Worm (Caenorhabditis elegans): ENCODE measurements around the gene F14F3.5.

F14F3.5 gene

DNA sequence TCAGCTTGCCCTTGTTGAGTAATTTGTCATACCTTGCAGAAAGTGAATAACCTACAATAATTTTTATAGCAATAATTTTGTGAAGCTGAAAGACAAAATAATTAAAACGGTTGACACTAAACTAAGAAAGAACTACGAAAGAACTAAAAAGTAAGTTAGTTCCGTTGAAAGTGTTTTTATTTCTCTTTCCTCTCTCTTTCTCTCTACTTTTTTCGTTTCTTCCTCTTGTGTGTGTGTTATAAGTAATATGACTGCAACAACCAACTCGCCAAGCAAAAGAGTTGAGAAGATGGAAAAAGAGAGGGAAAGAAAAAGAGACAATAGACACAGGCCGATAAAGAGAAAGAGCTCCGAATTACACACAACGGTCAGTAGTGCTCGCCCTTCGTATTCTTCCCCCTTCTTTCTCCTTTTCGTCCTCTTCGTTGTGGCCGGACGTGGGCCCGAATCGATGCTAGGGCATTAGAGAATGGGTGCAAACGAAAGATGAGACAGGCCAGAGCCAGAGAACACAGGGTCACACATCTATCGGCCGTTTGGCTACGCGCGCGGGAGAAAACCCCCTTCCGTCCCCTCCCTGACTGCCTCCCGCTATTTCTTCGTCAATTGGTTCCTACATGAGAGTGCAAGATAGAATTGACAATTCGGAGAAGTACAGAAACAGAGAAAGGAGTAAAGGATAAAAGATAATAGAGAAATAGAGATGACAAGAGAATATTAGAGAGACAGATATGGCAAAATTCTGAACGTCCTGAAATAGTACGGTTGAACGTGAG, 26.4 kb upstream of the F14F3.5 start, which contains the start of gene syd-2:
syd-2 (minus strand) TSS at position 51 of the 776 bp plus-strand sequence.
- peak; percentile 82 for TF ChIP-seq ceh-14 (tag; optimal IDR thresholded peaks at IDR 0.05)
- TF ChIP-seq elt-2 (tag; optimal IDR thresholded peaks at IDR 0.05): peak; percentile 57
- TF ChIP-seq ets-4 (tag; optimal IDR thresholded peaks at IDR 0.05): peak; percentile 31
- peak; percentile 30 for TF ChIP-seq K02D7.2 (tag; optimal IDR thresholded peaks at IDR 0.05)
- peak; percentile 3 for TF ChIP-seq ceh-24 (tag; optimal IDR thresholded peaks at IDR 0.05)
- TF ChIP-seq hlh-30 (tag; optimal IDR thresholded peaks at IDR 0.05; ENCODE audit: insufficient read depth): peak; percentile 65
- peak; percentile 90 for TF ChIP-seq rnt-1 (tag; optimal IDR thresholded peaks at IDR 0.05)
- TF ChIP-seq ceh-48 (tag; optimal IDR thresholded peaks at IDR 0.05): peak; percentile 73
- peak; percentile 61 for TF ChIP-seq gmeb-2 (tag; optimal IDR thresholded peaks at IDR 0.05)
- TF ChIP-seq zip-5 (tag; optimal IDR thresholded peaks at IDR 0.05): no peak
- TF ChIP-seq elt-4 (tag; optimal IDR thresholded peaks at IDR 0.05): no peak
- no peak for TF ChIP-seq ceh-30 (tag; optimal IDR thresholded peaks at IDR 0.05)
- TF ChIP-seq ceh-18 (tag; optimal IDR thresholded peaks at IDR 0.05): peak; percentile 92
- TF ChIP-seq ztf-16 (tag; optimal IDR thresholded peaks at IDR 0.05): no peak
- TF ChIP-seq odd-2 (tag; optimal IDR thresholded peaks at IDR 0.05): no peak
- TF ChIP-seq ceh-31 (tag; optimal IDR thresholded peaks at IDR 0.05): peak; percentile 90
- peak; percentile 61 for TF ChIP-seq unc-55 (GFP tag; optimal IDR thresholded peaks at IDR 0.05)
- peak; percentile 58 for TF ChIP-seq hlh-6 (tag; optimal IDR thresholded peaks at IDR 0.05)
- peak; percentile 83 for TF ChIP-seq unc-42 (tag; optimal IDR thresholded peaks at IDR 0.05)
- TF ChIP-seq lin-11 (tag; optimal IDR thresholded peaks at IDR 0.05): no peak
- no peak for TF ChIP-seq nhr-11 (tag; optimal IDR thresholded peaks at IDR 0.05)
- TF ChIP-seq C08G9.2 (tag; optimal IDR thresholded peaks at IDR 0.05): peak; percentile 50
- no peak for TF ChIP-seq npax-4 (tag; optimal IDR thresholded peaks at IDR 0.05)
- TF ChIP-seq pha-4 (tag; optimal IDR thresholded peaks at IDR 0.05): no peak
- no peak for TF ChIP-seq ceh-22 (tag; optimal IDR thresholded peaks at IDR 0.05)
- peak; percentile 89 for TF ChIP-seq nfya-1 (tag; optimal IDR thresholded peaks at IDR 0.05)
- TF ChIP-seq sdc-2 (tag; optimal IDR thresholded peaks at IDR 0.05): peak; percentile 80
- TF ChIP-seq ceh-6 (GFP tag; optimal IDR thresholded peaks at IDR 0.05): no peak
- peak; percentile 68 for TF ChIP-seq ceh-2 (tag; optimal IDR thresholded peaks at IDR 0.05)
- TF ChIP-seq pax-1 (tag; optimal IDR thresholded peaks at IDR 0.05): no peak
- TF ChIP-seq fax-1 (tag; optimal IDR thresholded peaks at IDR 0.05): peak; percentile 46
- TF ChIP-seq tbx-7 (tag; optimal IDR thresholded peaks at IDR 0.05): no peak
- peak; percentile 93 for TF ChIP-seq ceh-34 (tag; optimal IDR thresholded peaks at IDR 0.05)
- peak; percentile 64 for TF ChIP-seq T23F11.4 (GFP tag; optimal IDR thresholded peaks at IDR 0.05)
- TF ChIP-seq Y22D7AL.16 (tag; optimal IDR thresholded peaks at IDR 0.05): no peak
- no peak for TF ChIP-seq ceh-9 (tag; optimal IDR thresholded peaks at IDR 0.05)
- peak; percentile 44 for TF ChIP-seq K09A11.1 (tag; optimal IDR thresholded peaks at IDR 0.05; ENCODE audit: insufficient read depth)
- no peak for TF ChIP-seq fkh-10 (GFP tag; optimal IDR thresholded peaks at IDR 0.05)
- no peak for TF ChIP-seq che-1 (tag; optimal IDR thresholded peaks at IDR 0.05)
- peak; percentile 60 for TF ChIP-seq pros-1 (tag; optimal IDR thresholded peaks at IDR 0.05)
- TF ChIP-seq dmd-4 (tag; optimal IDR thresholded peaks at IDR 0.05; ENCODE audit: borderline replicate concordance): peak; percentile 52
- TF ChIP-seq sox-4 (tag; optimal IDR thresholded peaks at IDR 0.05): peak; percentile 46
- TF ChIP-seq madf-2 (tag; optimal IDR thresholded peaks at IDR 0.05): peak; percentile 45
- TF ChIP-seq pqm-1 (tag; optimal IDR thresholded peaks at IDR 0.05): no peak
- peak; percentile 64 for TF ChIP-seq F13H6.1 (tag; optimal IDR thresholded peaks at IDR 0.05)
- TF ChIP-seq ttx-3 (tag; optimal IDR thresholded peaks at IDR 0.05): peak; percentile 4
- no peak for TF ChIP-seq lim-6 (tag; optimal IDR thresholded peaks at IDR 0.05)
- TF ChIP-seq nhr-232 (tag; optimal IDR thresholded peaks at IDR 0.05): peak; percentile 2
- no peak for TF ChIP-seq hlh-15 (tag; optimal IDR thresholded peaks at IDR 0.05)
- TF ChIP-seq sox-2 (GFP tag; IDR thresholded peaks at IDR 0.05): peak; percentile 34
- TF ChIP-seq eyg-1 (tag; optimal IDR thresholded peaks at IDR 0.05): peak; percentile 69
- no peak for TF ChIP-seq unc-86 (tag; optimal IDR thresholded peaks at IDR 0.05)
